Fruit fly (Drosophila melanogaster): ENCODE data around the gene CG12003.
A peak's percentile ranks its signal among the peaks of the same experiment; 100 is the strongest.

The CG12003 gene

dm6 chr3L:1536487-1537337, 28.5 kb upstream of the CG12003 start, which contains the start of the genes CG12091 and pns (continued):
- TF ChIP-seq HHEX (GFP tag; optimal IDR thresholded peaks at IDR 0.05) (no peak), hkb (optimal IDR thresholded peaks at IDR 0.05) (peak; percentile 39), hkb (GFP tag; IDR thresholded peaks at IDR 0.05) (peak; percentile 64), CG12391 (tag; optimal IDR thresholded peaks at IDR 0.05) (peak; percentile 85), CG10209 (GFP tag; optimal IDR thresholded peaks at IDR 0.05) (peak; percentile 61), CG14441 (GFP tag; IDR thresholded peaks at IDR 0.05) (peak; percentile 71), gcm2 (GFP tag; optimal IDR thresholded peaks at IDR 0.05) (peak; percentile 6), bigmax (GFP tag; optimal IDR thresholded peaks at IDR 0.05) (peak; percentile 7), maf-S (GFP tag; optimal IDR thresholded peaks at IDR 0.05) (peak; percentile 20), disco-r (GFP tag; optimal IDR thresholded peaks at IDR 0.05) (peak; percentile 16), unpg (GFP tag; optimal IDR thresholded peaks at IDR 0.05) (peak; percentile 61), CG13624 (GFP tag; optimal IDR thresholded peaks at IDR 0.05) (peak; percentile 77), corto (GFP tag; optimal IDR thresholded peaks at IDR 0.05) (no peak), schlank (tag; optimal IDR thresholded peaks at IDR 0.05) (no peak), run (tag; optimal IDR thresholded peaks at IDR 0.05) (peak; percentile 62), lilli (GFP tag; optimal IDR thresholded peaks at IDR 0.05) (peak; percentile 77), CG1647 (GFP tag; optimal IDR thresholded peaks at IDR 0.05) (peak; percentile 35), eyg (GFP tag; optimal IDR thresholded peaks at IDR 0.05) (peak; percentile 49), CG2116 (GFP tag; optimal IDR thresholded peaks at IDR 0.05) (peak; percentile 41), danr (GFP tag; IDR thresholded peaks at IDR 0.05) (no peak), C15 (GFP tag; IDR thresholded peaks at IDR 0.05) (no peak), CG18262 (tag; optimal IDR thresholded peaks at IDR 0.05) (peak; percentile 68), crp (GFP tag; optimal IDR thresholded peaks at IDR 0.05) (peak in 1 of 2 experiments; percentile 47), CG4328 (GFP tag; optimal IDR thresholded peaks at IDR 0.05) (peak; percentile 14), Six4 (GFP tag; optimal IDR thresholded peaks at IDR 0.05) (peak; percentile 43), esg (GFP tag; conservative IDR thresholded peaks at IDR 0.05) (peak; percentile 61), CG17328 (GFP tag; IDR thresholded peaks at IDR 0.05) (peak; percentile 76; the same call in 1 of the 2 replicates), Sry-β (GFP tag; optimal IDR thresholded peaks at IDR 0.05) (peak; percentile 38), ham (GFP tag; IDR thresholded peaks at IDR 0.05) (no peak), slbo (GFP tag; IDR thresholded peaks at IDR 0.05) (peak; percentile 83), br (optimal IDR thresholded peaks at IDR 0.05) (no peak), Lhr (GFP tag; optimal IDR thresholded peaks at IDR 0.05) (peak; percentile 70), Scr (GFP tag; IDR thresholded peaks at IDR 0.05; ENCODE audit: partially characterized antibody) (peak; percentile 57), CG2678 (tag; optimal IDR thresholded peaks at IDR 0.05) (peak; percentile 68), twi (tag; optimal IDR thresholded peaks at IDR 0.05) (peak; percentile 55), Ssrp (tag; optimal IDR thresholded peaks at IDR 0.05) (peak; percentile 28), mam (GFP tag; optimal IDR thresholded peaks at IDR 0.05) (peak; percentile 79), mld (GFP tag; IDR thresholded peaks at IDR 0.05; ENCODE audit: partially characterized antibody) (no peak), Lpt (GFP tag; optimal IDR thresholded peaks at IDR 0.05) (no peak), croc (GFP tag; conservative IDR thresholded peaks at IDR 0.05) (peak; percentile 32; the same call in 1 of the 3 replicates), pb (GFP tag; optimal IDR thresholded peaks at IDR 0.05) (peak; percentile 45), CG33213 (GFP tag; optimal IDR thresholded peaks at IDR 0.05) (peak; percentile 69), cad (GFP tag; optimal IDR thresholded peaks at IDR 0.05) (peak; percentile 10), Hey (tag; optimal IDR thresholded peaks at IDR 0.05) (no peak), ash1 (GFP tag; optimal IDR thresholded peaks at IDR 0.05) (no peak), hb (GFP tag; IDR thresholded peaks at IDR 0.05; ENCODE audit: partially characterized antibody) (no peak), BEAF-32 (GFP tag; optimal IDR thresholded peaks at IDR 0.05) (peak; percentile 44), Atf-2 (GFP tag; optimal IDR thresholded peaks at IDR 0.05) (peak; percentile 55), sens-2 (GFP tag; IDR thresholded peaks at IDR 0.05) (peak; percentile 44; the same call in 1 of the 2 replicates)

Data from whole organism, embryonic.